Worm (Caenorhabditis elegans) whole organism, early embryonic: ENCODE results near the gene T04F3.1.

ENCODE experiments used
- F13C5.2 ChIP-seq: sonication (generic microtip); optimal IDR thresholded peaks from 2 replicates; lab custom pipeline; 2017; ENCODE audit warnings: mild to moderate bottlenecking, missing genetic modification characterization, inconsistent platforms, missing compliant biosample characterization
- aly-1 ChIP-seq: sonication (generic microtip); optimal IDR thresholded peaks from 2 replicates; lab custom pipeline; 2016; ENCODE audit warnings: missing genetic modification characterization, missing compliant biosample characterization
- ama-1 ChIP-seq: fragments of 150-350 bp; optimal IDR thresholded peaks from 2 replicates; lab custom pipeline; 2014
- ceh-13 ChIP-seq: fragments of 200-800 bp; sonication (Bioruptor generic); optimal IDR thresholded peaks from 2 replicates; lab custom pipeline; 2018; ENCODE audit warnings: mild to moderate bottlenecking, missing genetic modification characterization, missing compliant biosample characterization
- ceh-36 ChIP-seq: sonication (generic microtip); optimal IDR thresholded peaks from 2 replicates; lab custom pipeline; 2016; ENCODE audit warnings: missing genetic modification characterization, inconsistent platforms, missing compliant biosample characterization
- ets-7 ChIP-seq: sonication (generic microtip); optimal IDR thresholded peaks from 2 replicates; lab custom pipeline; 2016; ENCODE audit warnings: missing genotype, missing genetic modification characterization, missing compliant biosample characterization
- flt-1 ChIP-seq: fragments of 200-800 bp; sonication (Bioruptor generic); IDR thresholded peaks from 2 replicates; pipeline ENCODE4 v1.3.6; 2022; ENCODE audit warnings: missing genetic modification characterization, missing compliant biosample characterization
- hmbx-1 ChIP-seq: sonication (generic microtip); optimal IDR thresholded peaks from 2 replicates; lab custom pipeline; 2016; ENCODE audit warnings: mild to moderate bottlenecking, missing genetic modification characterization, missing compliant biosample characterization
- hmg-4 ChIP-seq: fragments of 200-800 bp; sonication (Bioruptor generic); optimal IDR thresholded peaks from 2 replicates; lab custom pipeline; 2018; ENCODE audit warnings: mild to moderate bottlenecking, missing genetic modification characterization, missing compliant biosample characterization
- hnd-1 ChIP-seq: sonication (generic microtip); optimal IDR thresholded peaks from 2 replicates; lab custom pipeline; 2016; ENCODE audit warnings: missing genetic modification characterization, missing compliant biosample characterization
- pes-1 ChIP-seq: fragments of 200-800 bp; sonication (Bioruptor generic); IDR thresholded peaks from 2 replicates; pipeline ENCODE4 v1.3.6; 2022; ENCODE audit warnings: missing genetic modification reagents, missing genetic modification characterization, missing compliant biosample characterization
- scrt-1 ChIP-seq: fragments of 200-800 bp; sonication (Bioruptor generic); IDR thresholded peaks from 2 replicates; pipeline ENCODE4 v1.3.6; 2022; ENCODE audit warnings: missing genetic modification characterization, missing compliant biosample characterization
- sea-1 ChIP-seq: fragments of 200-800 bp; sonication (Bioruptor generic); conservative IDR thresholded peaks from 2 replicates; pipeline ENCODE4 v1.3.6; 2022; ENCODE audit warnings: missing genetic modification characterization, missing compliant biosample characterization
- tbx-11 ChIP-seq: fragments of 200-800 bp; sonication (Bioruptor generic); IDR thresholded peaks from 2 replicates; pipeline ENCODE4 v1.3.6; 2022; ENCODE audit warnings: missing genetic modification characterization, missing compliant biosample characterization
- tbx-37 ChIP-seq: fragments of 200-800 bp; sonication (Bioruptor generic); conservative IDR thresholded peaks from 2 replicates; pipeline ENCODE4 v1.3.6; 2022; ENCODE audit warnings: missing genetic modification reagents, missing genetic modification characterization, missing compliant biosample characterization
- tra-4 ChIP-seq: sonication (generic microtip); optimal IDR thresholded peaks from 2 replicates; lab custom pipeline; 2017; ENCODE audit warnings: missing genetic modification characterization, missing compliant biosample characterization

T04F3.1 gene

ce11 chrV:11737333-11737732 is 2.5 kb upstream of the T04F3.1 start:
- TF ChIP-seq F13C5.2 (tag; lab: Kevin White, UChicago), result no peak
- no peak for TF ChIP-seq ama-1 (lab: Kevin White, UChicago)
- TF ChIP-seq ets-7 (tag; lab: Kevin White, UChicago), result no peak
- no peak for TF ChIP-seq tbx-37

DNA sequence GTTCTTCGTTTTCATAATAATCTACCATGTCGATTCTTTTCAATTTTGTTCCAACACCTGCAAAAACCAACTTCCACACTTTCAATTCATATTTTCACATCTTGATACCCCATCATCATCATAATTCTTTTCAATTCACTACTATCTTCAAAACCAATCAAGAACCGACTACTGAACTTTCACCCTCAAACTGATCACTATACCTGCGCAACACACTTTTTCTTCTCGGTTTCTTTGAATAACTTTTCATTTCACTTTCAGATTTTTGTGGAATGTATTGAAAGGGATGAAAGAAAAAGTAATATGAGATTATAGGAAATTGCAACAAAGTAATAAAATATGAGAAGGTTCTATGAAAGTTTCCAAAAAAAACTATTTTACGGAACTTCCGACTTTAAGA is 1.2 kb downstream of the T04F3.1 start:
- no peak for TF ChIP-seq sea-1 (GFP tag; lab: Robert Waterston, UW)
- TF ChIP-seq ama-1 (lab: Kevin White, UChicago), result no peak
- TF ChIP-seq ceh-36, result no peak
- TF ChIP-seq flt-1 (GFP tag; lab: Robert Waterston, UW), result no peak
- no peak for TF ChIP-seq ceh-13
- TF ChIP-seq aly-1 (tag; lab: Kevin White, UChicago), result no peak
- no peak for TF ChIP-seq tbx-37

- TF ChIP-seq pes-1 (GFP tag; lab: Robert Waterston, UW), result no peak
- TF ChIP-seq aly-1 (tag; lab: Kevin White, UChicago), result no peak
- TF ChIP-seq tbx-11 (GFP tag; lab: Robert Waterston, UW), result no peak
- no peak for TF ChIP-seq scrt-1
- no peak for TF ChIP-seq sea-1 (GFP tag; lab: Robert Waterston, UW)
- TF ChIP-seq flt-1 (GFP tag; lab: Robert Waterston, UW), result no peak
- no peak for TF ChIP-seq ceh-36
- no peak for TF ChIP-seq ceh-13
- TF ChIP-seq hmbx-1 (tag; lab: Kevin White, UChicago), result no peak
- no peak for TF ChIP-seq ama-1 (lab: Kevin White, UChicago)
- no peak for TF ChIP-seq hnd-1 (tag; lab: Kevin White, UChicago)
These were observed 11.6 kb downstream of the T04F3.1 start for ce11 chrV:11751480-11751879.

DNA sequence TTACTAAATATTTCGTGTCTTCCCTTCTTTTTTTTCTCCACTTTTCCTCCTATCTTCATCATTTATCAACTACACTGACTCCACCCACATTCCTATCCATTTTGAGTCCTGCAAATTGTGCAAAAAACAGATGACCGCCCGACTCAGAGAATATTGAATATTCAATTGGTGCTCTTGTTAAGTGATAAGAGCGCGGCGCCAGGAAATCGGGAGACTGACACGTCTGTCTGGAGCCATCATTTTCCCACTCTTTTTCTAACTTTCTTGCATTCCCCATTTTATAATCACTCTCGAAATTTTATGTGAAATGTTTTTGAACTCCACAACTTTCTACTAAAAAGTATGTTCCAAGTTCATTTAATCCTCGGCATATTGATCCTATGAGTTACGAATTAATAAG is 16.0 kb downstream of the T04F3.1 start:
- TF ChIP-seq tbx-37 (no peak), tbx-11 (GFP tag; lab: Robert Waterston, UW) (no peak), hmbx-1 (tag; lab: Kevin White, UChicago) (no peak), flt-1 (GFP tag; lab: Robert Waterston, UW) (no peak)

- no peak for TF ChIP-seq hmbx-1 (tag; lab: Kevin White, UChicago)
- TF ChIP-seq ama-1 (lab: Kevin White, UChicago), result no peak
- TF ChIP-seq hnd-1 (tag; lab: Kevin White, UChicago), result no peak
- TF ChIP-seq sea-1 (GFP tag; lab: Robert Waterston, UW), result no peak
- no peak for TF ChIP-seq aly-1 (tag; lab: Kevin White, UChicago)
- TF ChIP-seq ceh-13, result no peak
These were observed 17.5 kb downstream of the T04F3.1 start, which contains the start of gene smoc-1 for ce11 chrV:11757358-11757757. TSS of gene smoc-1 (plus strand) at chrV:11757658.

- TF ChIP-seq ceh-13 (no peak), F13C5.2 (tag; lab: Kevin White, UChicago) (no peak), tra-4 (tag; lab: Kevin White, UChicago) (no peak), hmbx-1 (tag; lab: Kevin White, UChicago) (no peak), ets-7 (tag; lab: Kevin White, UChicago) (no peak), aly-1 (tag; lab: Kevin White, UChicago) (no peak), hmg-4 (GFP tag; lab: Kevin White, UChicago) (no peak), tbx-11 (GFP tag; lab: Robert Waterston, UW) (no peak), tbx-37 (no peak), hnd-1 (tag; lab: Kevin White, UChicago) (no peak), pes-1 (GFP tag; lab: Robert Waterston, UW) (no peak)
These were observed 18.8 kb downstream of the T04F3.1 start, which contains the start of gene T04F3.3 for ce11 chrV:11758635-11759034. TSS of gene T04F3.3 (plus strand) at chrV:11758935.

DNA sequence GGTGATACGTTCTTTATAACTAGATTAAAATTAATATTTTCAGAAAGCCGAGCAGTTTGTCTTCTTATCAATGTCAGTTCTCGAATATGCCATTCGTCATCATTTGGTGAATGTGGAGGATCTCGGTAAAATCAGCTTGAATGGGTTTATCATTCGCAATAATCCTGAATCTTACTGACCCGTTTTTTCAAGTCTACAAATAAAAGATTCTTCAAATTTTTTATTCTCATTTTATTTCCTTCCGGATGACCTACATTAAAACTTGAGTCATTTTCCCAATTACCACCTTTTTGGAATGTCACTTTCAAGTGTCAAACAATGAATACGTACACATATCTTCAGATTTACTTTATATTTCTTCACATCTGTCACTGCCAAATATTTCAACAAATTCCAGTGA is 20.5 kb downstream of the T04F3.1 start, which contains the start of gene T04F3.5:
TSS of gene T04F3.5 (plus strand) at position 301 of the 400 bp plus-strand sequence.
- TF ChIP-seq F13C5.2 (tag; lab: Kevin White, UChicago), result no peak
- TF ChIP-seq flt-1 (GFP tag; lab: Robert Waterston, UW), result no peak
- no peak for TF ChIP-seq tra-4 (tag; lab: Kevin White, UChicago)

ce11 chrV:11762863-11763262 is 23.0 kb downstream of the T04F3.1 start, which contains the start of gene T04F3.4:
TSS of gene T04F3.4 (minus strand) at chrV:11763049.
- TF ChIP-seq hnd-1 (tag; lab: Kevin White, UChicago) (no peak), ets-7 (tag; lab: Kevin White, UChicago) (no peak)

DNA sequence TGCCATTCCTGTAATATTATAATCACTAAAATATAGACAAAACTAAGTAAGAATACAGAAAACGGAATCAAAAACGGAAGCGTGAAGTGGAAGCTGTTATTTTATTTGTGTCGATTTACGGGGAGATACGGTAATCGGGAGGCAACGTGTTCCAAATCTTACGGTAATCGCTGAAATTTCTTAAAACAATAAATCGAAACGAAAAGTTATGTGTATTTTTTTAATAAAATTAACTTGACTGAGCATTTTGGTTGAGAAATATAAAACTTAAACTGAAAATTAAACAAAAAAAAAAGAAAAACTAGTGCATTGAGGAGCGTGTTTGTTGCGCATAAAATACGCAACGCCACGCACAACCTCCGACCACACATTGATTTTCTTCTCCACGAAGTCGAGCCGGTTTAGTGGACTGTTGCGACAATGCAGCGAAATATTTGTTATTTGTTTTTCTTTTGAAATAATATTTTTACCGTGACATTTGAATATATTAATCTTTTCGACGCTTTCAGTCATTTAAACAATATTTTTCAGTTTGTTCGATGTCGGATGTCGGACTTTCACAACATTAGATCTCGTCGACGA is 24.6 kb downstream of the T04F3.1 start, which contains the start of the genes F55A11.1 and syx-5:
TSS of gene F55A11.1 (minus strand) at position 13 of the 582 bp plus-strand sequence.
TSS of gene syx-5 (plus strand) at position 532 of the 582 bp plus-strand sequence.
- TF ChIP-seq F13C5.2 (tag; lab: Kevin White, UChicago) (peak; percentile 64), flt-1 (GFP tag; lab: Robert Waterston, UW) (no peak)
